Fruit fly (Drosophila melanogaster): ENCODE data around the gene CG5391.
A peak's percentile ranks its signal among the peaks of the same experiment; 100 is the strongest.

Gene CG5391

DNA sequence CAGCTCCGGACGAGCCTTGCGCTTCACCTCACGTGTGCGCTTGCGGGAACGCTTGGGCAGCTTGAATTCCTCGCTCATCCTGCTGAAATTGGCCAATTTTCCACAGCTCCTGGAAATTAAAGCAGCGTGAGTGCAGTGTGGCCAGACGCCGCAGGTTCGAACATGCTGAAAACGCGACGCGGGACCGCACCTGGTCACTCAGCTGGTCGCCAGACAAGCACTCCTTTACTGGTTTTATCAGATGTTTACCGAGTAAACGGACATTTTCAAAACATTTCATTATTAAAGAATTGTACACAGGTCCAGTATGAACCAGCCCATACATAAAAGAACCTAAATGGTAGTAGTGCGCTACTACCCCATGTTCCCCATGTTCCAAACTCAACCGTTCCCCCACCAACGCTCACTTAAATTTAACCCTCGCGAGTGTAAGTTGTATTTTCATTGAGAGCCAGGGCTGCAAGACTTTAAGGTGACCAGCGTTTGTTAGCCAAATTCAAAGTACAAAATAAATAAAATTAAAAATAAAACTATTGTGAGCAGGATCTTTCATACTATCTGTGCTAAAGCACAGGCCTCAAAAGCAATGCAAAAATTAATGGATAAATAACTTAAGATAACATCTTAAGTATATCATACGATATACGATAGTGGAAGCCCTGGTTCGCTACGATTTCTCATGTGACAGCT lies 28.4 kb upstream of the CG5391 start, which contains the start of the genes JMJD6, CG7071 and Muted (continued):
- TF ChIP-seq CG3726 (GFP tag; IDR thresholded peaks at IDR 0.05): peak; percentile 84; the same call in 2 of the 3 replicates
- peak; percentile 91 for TF ChIP-seq CG1647 (GFP tag; optimal IDR thresholded peaks at IDR 0.05)
- peak; percentile 79 for TF ChIP-seq Spps (tag; optimal IDR thresholded peaks at IDR 0.05)
- peak; percentile 78 for TF ChIP-seq run (tag; optimal IDR thresholded peaks at IDR 0.05)
- TF ChIP-seq CG30403 (GFP tag; optimal IDR thresholded peaks at IDR 0.05): peak; percentile 96
- TF ChIP-seq CG14965 (GFP tag; optimal IDR thresholded peaks at IDR 0.05; ENCODE audit: borderline replicate concordance): no peak
- peak; percentile 91 for TF ChIP-seq Sox102F (GFP tag; optimal IDR thresholded peaks at IDR 0.05)
- peak; percentile 79 for TF ChIP-seq pzg (GFP tag; optimal IDR thresholded peaks at IDR 0.05)
- peak; percentile 87 for TF ChIP-seq Atf-2 (GFP tag; optimal IDR thresholded peaks at IDR 0.05)
- TF ChIP-seq HLH54F (GFP tag; optimal IDR thresholded peaks at IDR 0.05): peak; percentile 95
- TF ChIP-seq CG43689 (GFP tag; IDR thresholded peaks at IDR 0.05): no peak; the same call in 1 of the 2 replicates
- peak; percentile 63 for TF ChIP-seq Lim3 (GFP tag; IDR thresholded peaks at IDR 0.05)
- TF ChIP-seq bowl (GFP tag; IDR thresholded peaks at IDR 0.05): peak; percentile 67; the same call in 1 of the 2 replicates
- peak; percentile 85 for TF ChIP-seq H2.0 (GFP tag; IDR thresholded peaks at IDR 0.05)
- TF ChIP-seq prd (optimal IDR thresholded peaks at IDR 0.05): no peak
- TF ChIP-seq prd (GFP tag; IDR thresholded peaks at IDR 0.05): peak; percentile 96
- peak; percentile 81 for TF ChIP-seq Mes4 (GFP tag; optimal IDR thresholded peaks at IDR 0.05)
- peak; percentile 84 for TF ChIP-seq NC2β (GFP tag; optimal IDR thresholded peaks at IDR 0.05)
- TF ChIP-seq Jarid2 (GFP tag; optimal IDR thresholded peaks at IDR 0.05): peak; percentile 41
- peak; percentile 63 for TF ChIP-seq Hey (tag; optimal IDR thresholded peaks at IDR 0.05)
- peak; percentile 89 for TF ChIP-seq CG13296 (GFP tag; optimal IDR thresholded peaks at IDR 0.05)
- TF ChIP-seq CG9437 (GFP tag; optimal IDR thresholded peaks at IDR 0.05): peak; percentile 79
- TF ChIP-seq CG16779 (GFP tag; IDR thresholded peaks at IDR 0.05): peak; percentile 79
- 0 out of 3 replicates have a peak, but pooled peaks have one; percentile 4 for TF ChIP-seq CG7963 (GFP tag; IDR thresholded peaks at IDR 0.05; ENCODE audit: partially characterized antibody)
- TF ChIP-seq Dp (GFP tag; optimal IDR thresholded peaks at IDR 0.05): peak; percentile 52
- TF ChIP-seq CG18619 (GFP tag; optimal IDR thresholded peaks at IDR 0.05): peak; percentile 83
- TF ChIP-seq ewg (GFP tag; optimal IDR thresholded peaks at IDR 0.05): peak; percentile 80
- TF ChIP-seq CG10366 (GFP tag; IDR thresholded peaks at IDR 0.05): peak; percentile 91
- peak; percentile 88 for TF ChIP-seq Ssrp (tag; optimal IDR thresholded peaks at IDR 0.05)
- no peak for TF ChIP-seq mld (GFP tag; IDR thresholded peaks at IDR 0.05; ENCODE audit: partially characterized antibody)
- TF ChIP-seq Xrp1 (GFP tag; IDR thresholded peaks at IDR 0.05): peak; percentile 94
- peak; percentile 93 for TF ChIP-seq seq (GFP tag; IDR thresholded peaks at IDR 0.05)
- peak; percentile 55 for TF ChIP-seq CG10565 (GFP tag; optimal IDR thresholded peaks at IDR 0.05)
- TF ChIP-seq Oli (tag; optimal IDR thresholded peaks at IDR 0.05): peak; percentile 82
- peak; percentile 15 for TF ChIP-seq btn (GFP tag; optimal IDR thresholded peaks at IDR 0.05)
- TF ChIP-seq Vsx1 (GFP tag; optimal IDR thresholded peaks at IDR 0.05): peak; percentile 79
- peak; percentile 98 for TF ChIP-seq CG2120 (GFP tag; optimal IDR thresholded peaks at IDR 0.05)
- peak; percentile 9 for TF ChIP-seq zf30C (GFP tag; optimal IDR thresholded peaks at IDR 0.05)
- TF ChIP-seq cg (GFP tag; optimal IDR thresholded peaks at IDR 0.05): no peak
- TF ChIP-seq CG4820 (GFP tag; optimal IDR thresholded peaks at IDR 0.05): peak; percentile 86
- TF ChIP-seq kah (GFP tag; optimal IDR thresholded peaks at IDR 0.05): peak; percentile 59
- peak; percentile 91 for TF ChIP-seq Dek (tag; optimal IDR thresholded peaks at IDR 0.05)
- TF ChIP-seq en (GFP tag; optimal IDR thresholded peaks at IDR 0.05): peak; percentile 73
- peak; percentile 81 for TF ChIP-seq oc (tag; optimal IDR thresholded peaks at IDR 0.05)
- peak; percentile 76 for TF ChIP-seq CG18262 (tag; optimal IDR thresholded peaks at IDR 0.05)
- TF ChIP-seq tx (GFP tag; optimal IDR thresholded peaks at IDR 0.05): peak; percentile 91
- TF ChIP-seq dysf (GFP tag; IDR thresholded peaks at IDR 0.05): peak; percentile 90
- peak; percentile 77 for TF ChIP-seq vnd (GFP tag; IDR thresholded peaks at IDR 0.05; ENCODE audit: partially characterized antibody)
- peak; percentile 85 for TF ChIP-seq klu (GFP tag; IDR thresholded peaks at IDR 0.05)

Measured in whole organism, embryonic.